Fruit fly (Drosophila melanogaster): ENCODE data around the gene Sptz.
A peak's percentile ranks its signal among the peaks of the same experiment; 100 is the strongest.

DNA sequence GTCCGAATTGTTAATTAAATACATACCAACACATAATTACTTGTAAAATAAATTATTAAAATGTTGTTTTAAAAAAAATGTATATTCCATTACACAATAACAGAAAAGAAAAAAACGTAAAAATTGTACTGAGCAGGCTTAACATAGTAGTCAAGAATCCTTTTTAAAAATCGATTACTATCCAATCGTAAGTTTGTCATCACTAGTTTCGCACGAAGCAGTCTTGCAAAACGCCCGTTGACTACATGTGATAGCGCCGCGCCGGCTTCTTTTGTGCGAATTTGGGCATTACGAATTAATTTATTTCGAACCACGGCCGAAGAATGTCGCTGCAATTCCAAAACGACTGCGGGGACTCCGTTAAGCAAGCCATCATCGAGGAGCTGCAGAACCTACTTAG, 9.5 kb upstream of the Sptz start, which contains the start of gene Ipo9:
- TF ChIP-seq tj (GFP tag; optimal IDR thresholded peaks at IDR 0.05) (no peak), ovo (GFP tag; optimal IDR thresholded peaks at IDR 0.05) (no peak), cic (GFP tag; optimal IDR thresholded peaks at IDR 0.05) (peak; percentile 1), bab1 (GFP tag; optimal IDR thresholded peaks at IDR 0.05) (peak; percentile 19), CG14711 (tag; optimal IDR thresholded peaks at IDR 0.05) (no peak), Clk (GFP tag; optimal IDR thresholded peaks at IDR 0.05) (no peak), CG5204 (GFP tag; optimal IDR thresholded peaks at IDR 0.05) (no peak), toe (GFP tag; optimal IDR thresholded peaks at IDR 0.05) (no peak), pad (GFP tag; optimal IDR thresholded peaks at IDR 0.05) (no peak), cnc (optimal IDR thresholded peaks at IDR 0.05) (no peak)
